Worm (Caenorhabditis elegans): ENCODE results near the gene spp-11.

Gene spp-11

DNA sequence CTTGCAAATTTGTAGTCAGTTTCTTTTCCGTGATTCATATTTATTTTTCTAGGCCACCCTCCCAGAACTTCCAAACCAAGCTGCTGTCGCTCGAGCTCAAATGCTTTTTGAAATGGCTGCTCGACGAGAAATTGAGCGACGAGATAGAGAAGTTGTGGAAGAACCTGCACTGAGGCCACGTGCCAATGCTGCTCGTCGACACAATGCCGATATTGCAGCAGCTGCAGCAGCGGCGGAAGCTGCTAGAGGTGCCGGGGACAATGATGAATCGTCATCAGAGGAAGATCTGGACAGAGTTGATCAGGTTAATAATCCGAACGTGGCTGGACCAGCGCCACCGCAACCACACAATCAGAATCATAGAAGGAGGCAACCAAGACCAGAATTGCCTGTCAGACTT, 33.8 kb downstream of the spp-11 start:
- TF ChIP-seq lsy-2 (tag; optimal IDR thresholded peaks at IDR 0.05) = no peak
- TF ChIP-seq nhr-237 (tag; optimal IDR thresholded peaks at IDR 0.05) = no peak
- no peak for TF ChIP-seq ceh-83 (GFP tag; optimal IDR thresholded peaks at IDR 0.05)

DNA sequence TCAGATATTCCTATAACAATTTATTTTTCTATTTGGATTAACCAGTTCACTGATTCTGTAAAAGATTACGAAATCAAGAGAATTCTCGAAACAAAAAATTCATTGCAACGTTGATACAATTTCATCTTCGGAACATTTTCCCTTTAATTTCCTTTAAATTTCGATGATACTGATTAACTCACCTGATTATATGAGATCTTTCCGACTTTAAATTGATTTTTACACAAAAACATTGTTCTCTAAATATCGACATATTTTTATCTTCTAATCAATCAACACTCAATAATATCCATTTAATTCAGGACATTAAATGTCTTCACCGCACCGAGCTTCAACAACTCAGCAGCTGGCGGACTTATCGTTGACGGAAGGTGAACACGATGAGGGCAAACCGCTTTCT, 36.2 kb downstream of the spp-11 start, which contains the start of gene lin-23:
TSS of gene lin-23 (plus strand) at position 301 of the 400 bp plus-strand sequence.
- TF ChIP-seq unc-62 (GFP tag; optimal IDR thresholded peaks at IDR 0.05) (no peak), lsy-2 (tag; optimal IDR thresholded peaks at IDR 0.05) (no peak)

DNA sequence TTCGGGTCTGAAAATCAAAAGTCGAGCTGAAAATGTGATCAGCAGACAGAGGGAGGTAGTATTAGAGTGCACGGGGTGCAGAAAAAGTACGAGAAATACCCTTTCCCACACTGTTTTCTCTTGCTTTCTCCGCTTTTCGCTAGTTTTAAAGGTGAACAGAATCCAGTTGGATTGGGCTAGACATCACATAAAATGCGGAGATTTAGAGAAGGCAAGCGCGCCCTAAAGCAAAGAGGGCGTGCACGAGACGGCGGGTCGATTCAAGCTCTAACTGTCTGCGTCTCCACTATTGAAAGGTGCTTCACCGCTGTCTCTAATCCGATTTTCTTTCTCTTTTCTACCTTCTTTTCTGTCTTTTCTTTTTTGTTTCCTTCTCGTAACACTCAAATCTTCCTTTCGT, 37.1 kb downstream of the spp-11 start:
- TF ChIP-seq ces-1 (GFP tag; optimal IDR thresholded peaks at IDR 0.05) (peak; percentile 95), lin-13 (tag; optimal IDR thresholded peaks at IDR 0.05) (peak; percentile 15), mab-5 (tag; optimal IDR thresholded peaks at IDR 0.05) (no peak), nhr-2 (tag; optimal IDR thresholded peaks at IDR 0.05) (peak; percentile 31), mls-2 (tag; optimal IDR thresholded peaks at IDR 0.05) (no peak), ham-2 (GFP tag; optimal IDR thresholded peaks at IDR 0.05) (peak; percentile 88), blmp-1 (tag; optimal IDR thresholded peaks at IDR 0.05) (peak; percentile 74), unc-62 (GFP tag; optimal IDR thresholded peaks at IDR 0.05) (peak; percentile 46), hlh-1 (tag; optimal IDR thresholded peaks at IDR 0.05) (peak; percentile 60), sptf-1 (tag; optimal IDR thresholded peaks at IDR 0.05) (peak; percentile 50), nhr-237 (tag; optimal IDR thresholded peaks at IDR 0.05) (peak; percentile 62), mep-1 (tag; optimal IDR thresholded peaks at IDR 0.05) (peak; percentile 75), bed-3 (GFP tag; optimal IDR thresholded peaks at IDR 0.05) (no peak), ceh-39 (tag; optimal IDR thresholded peaks at IDR 0.05) (peak; percentile 71), nhr-76 (tag; optimal IDR thresholded peaks at IDR 0.05) (no peak), sem-2 (GFP tag; optimal IDR thresholded peaks at IDR 0.05) (no peak), unc-120 (tag; optimal IDR thresholded peaks at IDR 0.05; ENCODE audit: poor library complexity, severe bottlenecking) (peak; percentile 36), elt-1 (tag; optimal IDR thresholded peaks at IDR 0.05; ENCODE audit: borderline replicate concordance, insufficient read depth) (no peak), zip-8 (tag; optimal IDR thresholded peaks at IDR 0.05) (no peak), pha-4 (tag; optimal IDR thresholded peaks at IDR 0.05) (peak; percentile 66), lsy-2 (tag; optimal IDR thresholded peaks at IDR 0.05) (peak; percentile 65), drap-1 (GFP tag; optimal IDR thresholded peaks at IDR 0.05) (peak; percentile 48)

- TF ChIP-seq ceh-43 (GFP tag; optimal IDR thresholded peaks at IDR 0.05) = no peak
- TF ChIP-seq cnd-1 (tag; optimal IDR thresholded peaks at IDR 0.05) = no peak
- no peak for TF ChIP-seq lin-13 (tag; optimal IDR thresholded peaks at IDR 0.05)
- TF ChIP-seq ces-1 (GFP tag; optimal IDR thresholded peaks at IDR 0.05) = no peak
- TF ChIP-seq zip-8 (tag; optimal IDR thresholded peaks at IDR 0.05) = no peak
- no peak for TF ChIP-seq sem-2 (GFP tag; optimal IDR thresholded peaks at IDR 0.05)
- TF ChIP-seq lin-32 (GFP tag; optimal IDR thresholded peaks at IDR 0.05) = no peak
- TF ChIP-seq mls-2 (tag; optimal IDR thresholded peaks at IDR 0.05) = no peak
- TF ChIP-seq ztf-11 (tag; optimal IDR thresholded peaks at IDR 0.05) = no peak
- no peak for TF ChIP-seq nhr-28 (tag; optimal IDR thresholded peaks at IDR 0.05)
- TF ChIP-seq ham-2 (GFP tag; optimal IDR thresholded peaks at IDR 0.05) = no peak
- TF ChIP-seq pha-4 (tag; optimal IDR thresholded peaks at IDR 0.05) = no peak
- TF ChIP-seq mab-5 (tag; optimal IDR thresholded peaks at IDR 0.05) = no peak
- TF ChIP-seq mep-1 (tag; optimal IDR thresholded peaks at IDR 0.05) = no peak
- TF ChIP-seq tbx-8 (GFP tag; optimal IDR thresholded peaks at IDR 0.05) = no peak
- no peak for TF ChIP-seq blmp-1 (tag; optimal IDR thresholded peaks at IDR 0.05)
- TF ChIP-seq unc-62 (GFP tag; optimal IDR thresholded peaks at IDR 0.05) = no peak
- TF ChIP-seq lsy-2 (tag; optimal IDR thresholded peaks at IDR 0.05) = no peak
- no peak for TF ChIP-seq elt-1 (tag; optimal IDR thresholded peaks at IDR 0.05; ENCODE audit: borderline replicate concordance, insufficient read depth)
Observed at ce11 chrII:6366696-6367095, 40.5 kb downstream of the spp-11 start, which contains the start of gene ctsa-4.1. ctsa-4.1 (plus strand) TSS chrII:6366996.

DNA sequence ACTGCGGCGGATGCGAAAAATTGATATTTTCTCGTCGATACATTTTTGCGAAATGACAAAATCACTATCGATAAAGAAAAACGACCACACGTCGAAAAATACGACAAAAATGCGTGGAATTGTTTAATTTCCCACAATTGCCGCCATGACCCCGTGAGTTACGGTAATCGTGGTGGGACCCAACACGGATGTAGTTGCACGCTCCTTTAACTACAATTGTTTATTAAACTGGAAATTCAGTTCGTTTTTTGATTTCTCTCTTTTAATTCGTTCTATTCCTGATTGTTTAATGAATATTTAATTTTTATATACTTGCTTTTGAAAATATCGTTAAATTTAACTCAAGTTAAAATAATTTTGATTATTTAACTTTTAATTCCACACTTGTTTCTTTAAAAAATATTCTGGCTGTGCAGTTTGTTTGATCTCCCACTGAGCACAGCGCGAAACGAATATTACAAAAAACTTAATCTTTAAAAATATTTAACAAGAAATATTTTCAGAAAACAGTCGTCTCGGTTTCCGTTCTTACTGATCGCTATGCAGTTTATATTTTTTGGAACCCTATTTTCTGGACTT, 41.9 kb downstream of the spp-11 start, which contains the start of the genes ani-2 and clec-88:
TSS of gene ani-2 (minus strand) at position 131 of the 579 bp plus-strand sequence.
TSS of gene clec-88 (plus strand) at position 486 of the 579 bp plus-strand sequence.
- TF ChIP-seq elt-3 (tag; optimal IDR thresholded peaks at IDR 0.05) (no peak), ceh-43 (GFP tag; optimal IDR thresholded peaks at IDR 0.05) (no peak), nhr-237 (tag; optimal IDR thresholded peaks at IDR 0.05) (no peak), snpc-4 (tag; optimal IDR thresholded peaks at IDR 0.05) (no peak), lin-13 (tag; optimal IDR thresholded peaks at IDR 0.05) (no peak), bed-3 (GFP tag; optimal IDR thresholded peaks at IDR 0.05) (no peak), nhr-76 (tag; optimal IDR thresholded peaks at IDR 0.05) (no peak), mab-5 (tag; optimal IDR thresholded peaks at IDR 0.05) (no peak), unc-39 (tag; optimal IDR thresholded peaks at IDR 0.05) (no peak), sptf-1 (tag; optimal IDR thresholded peaks at IDR 0.05) (no peak), mls-2 (tag; optimal IDR thresholded peaks at IDR 0.05) (no peak), nhr-12 (tag; optimal IDR thresholded peaks at IDR 0.05) (no peak), drap-1 (GFP tag; optimal IDR thresholded peaks at IDR 0.05) (no peak), pha-4 (tag; optimal IDR thresholded peaks at IDR 0.05) (no peak), elt-1 (tag; optimal IDR thresholded peaks at IDR 0.05; ENCODE audit: borderline replicate concordance, insufficient read depth) (no peak), ces-1 (GFP tag; optimal IDR thresholded peaks at IDR 0.05) (no peak), mep-1 (tag; optimal IDR thresholded peaks at IDR 0.05) (no peak), ceh-39 (tag; optimal IDR thresholded peaks at IDR 0.05) (no peak), nhr-28 (tag; optimal IDR thresholded peaks at IDR 0.05) (no peak), hlh-1 (tag; optimal IDR thresholded peaks at IDR 0.05) (no peak)
